Fruit fly (Drosophila melanogaster) whole organism, embryonic: Measurements from ENCODE around the gene Sil1.

Source experiments
- Ada2b ChIP-seq: fragments of 200-800 bp; sonication (Bioruptor generic); IDR thresholded peaks from 2 replicates; pipeline ENCODE4 v1.3.6; 2022; ENCODE audit warnings: missing biosample characterization, missing genetic modification characterization
- Bdp1 ChIP-seq: fragments of 200-800 bp; sonication (Bioruptor generic); optimal IDR thresholded peaks from 3 replicates; lab custom pipeline; 2016; ENCODE audit warnings: missing biosample characterization, missing genetic modification characterization
- Bgb ChIP-seq: fragments of 200-800 bp; sonication (Bioruptor generic); IDR thresholded peaks from 2 replicates; pipeline ENCODE4 v1.3.6; 2022; ENCODE audit warnings: missing biosample characterization, missing genetic modification characterization; ENCODE audit not compliant: partially characterized antibody
- BtbVII ChIP-seq: fragments of 200-800 bp; sonication (Bioruptor generic); optimal IDR thresholded peaks from 3 replicates; lab custom pipeline; 2017; ENCODE audit warnings: missing biosample characterization, mild to moderate bottlenecking, missing genetic modification characterization
- Bteb2 ChIP-seq: fragments of 200-800 bp; sonication (Bioruptor generic); optimal IDR thresholded peaks from 2 replicates; lab custom pipeline; 2016; ENCODE audit warnings: missing biosample characterization, missing genetic modification characterization
- CG10321 ChIP-seq: fragments of 200-800 bp; sonication (Bioruptor generic); IDR thresholded peaks from 2 replicates; pipeline ENCODE4 v1.3.6; 2022; ENCODE audit warnings: missing biosample characterization, missing genetic modification characterization
- CG11085 ChIP-seq: fragments of 200-800 bp; sonication (Bioruptor generic); IDR thresholded peaks from 2 replicates; pipeline ENCODE4 v1.3.6; 2022; ENCODE audit warnings: missing biosample characterization, missing genetic modification characterization
- CG12744 ChIP-seq: fragments of 200-800 bp; sonication (Bioruptor generic); optimal IDR thresholded peaks from 2 replicates; lab custom pipeline; 2016; ENCODE audit warnings: missing biosample characterization, missing genetic modification characterization
- CG13775 ChIP-seq: fragments of 200-800 bp; sonication (Bioruptor generic); optimal IDR thresholded peaks from 3 replicates; lab custom pipeline; 2017; ENCODE audit warnings: missing biosample characterization, mild to moderate bottlenecking, missing genetic modification characterization
- CG1529 ChIP-seq: fragments of 200-800 bp; sonication (Bioruptor generic); optimal IDR thresholded peaks from 3 replicates; lab custom pipeline; 2018; ENCODE audit warnings: missing biosample characterization, missing genetic modification characterization
- CG15514 ChIP-seq: fragments of 200-800 bp; sonication (Bioruptor generic); optimal IDR thresholded peaks from 3 replicates; lab custom pipeline; 2017; ENCODE audit warnings: missing biosample characterization, missing genetic modification characterization, mild to moderate bottlenecking, moderate library complexity, missing genetic modification reagents
- CG16815 ChIP-seq: fragments of 200-800 bp; sonication (Bioruptor generic); optimal IDR thresholded peaks from 3 replicates; lab custom pipeline; 2017; ENCODE audit warnings: missing biosample characterization, mild to moderate bottlenecking, missing genetic modification characterization
- CG17359 ChIP-seq: fragments of 200-800 bp; sonication (Bioruptor generic); optimal IDR thresholded peaks from 3 replicates; lab custom pipeline; 2018; ENCODE audit warnings: missing biosample characterization, mild to moderate bottlenecking, missing genetic modification characterization, moderate library complexity
- CG17612 ChIP-seq: fragments of 200-800 bp; sonication (Bioruptor generic); IDR thresholded peaks from 2 replicates; pipeline ENCODE4 v1.3.6; 2022; ENCODE audit warnings: missing biosample characterization, missing genetic modification characterization
- CG1792 ChIP-seq: fragments of 200-800 bp; sonication (Bioruptor generic); optimal IDR thresholded peaks from 2 replicates; lab custom pipeline; 2016; ENCODE audit warnings: missing biosample characterization, missing genetic modification characterization
- CG18011 ChIP-seq: fragments of 200-800 bp; sonication (Bioruptor generic); optimal IDR thresholded peaks from 2 replicates; lab custom pipeline; 2017; ENCODE audit warnings: missing biosample characterization, missing genetic modification characterization, mild to moderate bottlenecking, moderate library complexity, missing genotype
- CG18476 ChIP-seq: fragments of 200-800 bp; sonication (Bioruptor generic); optimal IDR thresholded peaks from 2 replicates; lab custom pipeline; 2016; ENCODE audit warnings: missing biosample characterization, mild to moderate bottlenecking, missing genetic modification characterization
- CG2116 ChIP-seq: fragments of 200-800 bp; sonication (Bioruptor generic); optimal IDR thresholded peaks from 3 replicates; lab custom pipeline; 2018; ENCODE audit warnings: missing biosample characterization, mild to moderate bottlenecking, missing genetic modification characterization
- CG2199 ChIP-seq: fragments of 200-800 bp; sonication (Bioruptor generic); IDR thresholded peaks from 3 replicates; pipeline ENCODE4 v1.3.6; 2022; ENCODE audit warnings: missing biosample characterization, missing genetic modification characterization
- CG2712 ChIP-seq: fragments of 200-800 bp; optimal IDR thresholded peaks from 3 replicates; lab custom pipeline; 2019; ENCODE audit warnings: missing biosample characterization, mild to moderate bottlenecking, missing genetic modification characterization, moderate library complexity
- CG3065 ChIP-seq: fragments of 200-800 bp; sonication (Bioruptor generic); optimal IDR thresholded peaks from 2 replicates; lab custom pipeline; 2016; ENCODE audit warnings: missing biosample characterization, missing genetic modification characterization
- CG3281 ChIP-seq: fragments of 200-800 bp; sonication (Bioruptor generic); optimal IDR thresholded peaks from 3 replicates; lab custom pipeline; 2017; ENCODE audit warnings: missing biosample characterization, mild to moderate bottlenecking, missing genetic modification characterization
- CG5953 ChIP-seq: fragments of 200-800 bp; sonication (Bioruptor generic); IDR thresholded peaks from 2 replicates; pipeline ENCODE4 v1.3.6; 2022; ENCODE audit warnings: missing biosample characterization, missing genetic modification characterization
- CG6654 ChIP-seq: fragments of 200-800 bp; sonication (Bioruptor generic); optimal IDR thresholded peaks from 2 replicates; lab custom pipeline; 2017; ENCODE audit warnings: missing biosample characterization, mild to moderate bottlenecking, missing genetic modification characterization
- CG6689 ChIP-seq: fragments of 200-800 bp; sonication (Bioruptor generic); IDR thresholded peaks from 2 replicates; pipeline ENCODE4 v1.3.6; 2022; ENCODE audit warnings: missing biosample characterization, missing genetic modification characterization
- CG6813 ChIP-seq: fragments of 200-800 bp; sonication (Bioruptor generic); optimal IDR thresholded peaks from 2 replicates; lab custom pipeline; 2017; ENCODE audit warnings: missing biosample characterization, missing genetic modification characterization, mild to moderate bottlenecking, moderate library complexity, missing genetic modification reagents
- CG6854 ChIP-seq: fragments of 200-800 bp; sonication (Bioruptor generic); optimal IDR thresholded peaks from 3 replicates; lab custom pipeline; 2017; ENCODE audit warnings: missing biosample characterization, mild to moderate bottlenecking, missing genetic modification characterization
- CTCF ChIP-seq: fragments of 200-800 bp; sonication (Bioruptor generic); optimal IDR thresholded peaks from 2 replicates; lab custom pipeline; 2017; ENCODE audit warnings: missing biosample characterization, mild to moderate bottlenecking, missing genetic modification characterization, moderate library complexity
- HmgD ChIP-seq: fragments of 200-800 bp; sonication (Bioruptor generic); optimal IDR thresholded peaks from 3 replicates; lab custom pipeline; 2016; ENCODE audit warnings: missing biosample characterization, missing genetic modification characterization
- MESR4 ChIP-seq: fragments of 200-800 bp; sonication (Bioruptor generic); optimal IDR thresholded peaks from 2 replicates; lab custom pipeline; 2018; ENCODE audit warnings: missing biosample characterization, mild to moderate bottlenecking, missing genetic modification characterization, moderate library complexity
- Mrtf ChIP-seq: fragments of 200-800 bp; sonication (Bioruptor generic); IDR thresholded peaks from 3 replicates; pipeline ENCODE4 v1.3.6; 2022; ENCODE audit warnings: missing biosample characterization, missing genetic modification characterization
- Ptx1 ChIP-seq: fragments of 200-800 bp; sonication (Bioruptor generic); IDR thresholded peaks from 2 replicates; pipeline ENCODE4 v1.3.6; 2022; ENCODE audit warnings: missing biosample characterization, missing genetic modification characterization
- Sry-δ ChIP-seq: fragments of 200-800 bp; sonication (Bioruptor generic); optimal IDR thresholded peaks from 2 replicates; lab custom pipeline; 2016; ENCODE audit warnings: missing biosample characterization, missing genetic modification characterization
- Taf1 ChIP-seq: fragments of 200-800 bp; sonication (Bioruptor generic); IDR thresholded peaks from 2 replicates; pipeline ENCODE4 v1.3.6; 2022; ENCODE audit warnings: missing biosample characterization, missing genetic modification characterization
- Vsx1 ChIP-seq: fragments of 200-800 bp; sonication (Bioruptor generic); optimal IDR thresholded peaks from 2 replicates; lab custom pipeline; 2017; ENCODE audit warnings: missing biosample characterization, mild to moderate bottlenecking, missing genetic modification characterization, missing genetic modification reagents
- ap ChIP-seq: fragments of 200-800 bp; sonication (Bioruptor generic); IDR thresholded peaks from 2 replicates; pipeline ENCODE4 v1.3.6; 2022; ENCODE audit warnings: missing biosample characterization, missing genetic modification characterization
- fru ChIP-seq: fragments of >200 bp; optimal IDR thresholded peaks from 2 replicates; lab custom pipeline; 2017
- gfzf ChIP-seq: fragments of 200-800 bp; sonication (Bioruptor generic); optimal IDR thresholded peaks from 2 replicates; lab custom pipeline; 2016; ENCODE audit warnings: missing biosample characterization, mild to moderate bottlenecking, missing genetic modification characterization, moderate library complexity
- jumu ChIP-seq: fragments of 200-800 bp; sonication (Bioruptor generic); optimal IDR thresholded peaks from 3 replicates; lab custom pipeline; 2016; ENCODE audit warnings: missing biosample characterization, missing genetic modification characterization
- knrl ChIP-seq: fragments of 200-800 bp; sonication (Bioruptor generic); IDR thresholded peaks from 3 replicates; pipeline ENCODE4 v1.3.6; 2022; ENCODE audit warnings: missing biosample characterization, missing genetic modification characterization; ENCODE audit not compliant: partially characterized antibody
- lilli ChIP-seq: fragments of 200-800 bp; sonication (Bioruptor generic); optimal IDR thresholded peaks from 3 replicates; lab custom pipeline; 2016; ENCODE audit warnings: missing biosample characterization, missing genetic modification characterization
- maf-S ChIP-seq: fragments of 200-800 bp; sonication (Bioruptor generic); optimal IDR thresholded peaks from 2 replicates; lab custom pipeline; 2016; ENCODE audit warnings: missing biosample characterization, missing genetic modification characterization
- mld ChIP-seq: fragments of 200-800 bp; sonication (Bioruptor generic); IDR thresholded peaks from 3 replicates; pipeline ENCODE4 v1.3.6; 2022; ENCODE audit warnings: missing biosample characterization, missing genetic modification characterization; ENCODE audit not compliant: partially characterized antibody
- org-1 ChIP-seq: fragments of 200-800 bp; sonication (Bioruptor generic); optimal IDR thresholded peaks from 2 replicates; lab custom pipeline; 2017; ENCODE audit warnings: missing biosample characterization, missing genetic modification characterization
- p53 ChIP-seq: fragments of 200-800 bp; sonication (Bioruptor generic); optimal IDR thresholded peaks from 2 replicates; lab custom pipeline; 2016; ENCODE audit warnings: missing biosample characterization, missing genetic modification characterization
- pzg ChIP-seq: fragments of 200-800 bp; sonication (Bioruptor generic); optimal IDR thresholded peaks from 3 replicates; lab custom pipeline; 2018; ENCODE audit warnings: missing biosample characterization, mild to moderate bottlenecking, missing genetic modification characterization, moderate library complexity
- slbo ChIP-seq: fragments of 200-800 bp; sonication (Bioruptor generic); IDR thresholded peaks from 2 replicates; pipeline ENCODE4 v1.3.6; 2022; ENCODE audit warnings: missing biosample characterization, missing genetic modification characterization
- so ChIP-seq: fragments of 200-800 bp; sonication (Bioruptor generic); IDR thresholded peaks from 3 replicates; pipeline ENCODE4 v1.3.6; 2022; ENCODE audit warnings: missing biosample characterization, missing genetic modification characterization
- sqz ChIP-seq: fragments of 200-800 bp; sonication (Bioruptor generic); optimal IDR thresholded peaks from 3 replicates; lab custom pipeline; 2018; ENCODE audit warnings: missing biosample characterization, mild to moderate bottlenecking, missing genetic modification characterization
- sr ChIP-seq: fragments of 200-800 bp; sonication (Bioruptor generic); IDR thresholded peaks from 3 replicates; pipeline ENCODE4 v1.3.6; 2022; ENCODE audit warnings: missing biosample characterization, missing genetic modification characterization
- stc ChIP-seq: fragments of 200-800 bp; sonication (Bioruptor generic); IDR thresholded peaks from 2 replicates; pipeline ENCODE4 v1.3.6; 2022; ENCODE audit warnings: missing biosample characterization, missing genetic modification characterization
- trh ChIP-seq: fragments of 200-800 bp; sonication (Bioruptor generic); optimal IDR thresholded peaks from 2 replicates; lab custom pipeline; 2016; ENCODE audit warnings: missing biosample characterization, missing genetic modification characterization

The Sil1 gene

DNA sequence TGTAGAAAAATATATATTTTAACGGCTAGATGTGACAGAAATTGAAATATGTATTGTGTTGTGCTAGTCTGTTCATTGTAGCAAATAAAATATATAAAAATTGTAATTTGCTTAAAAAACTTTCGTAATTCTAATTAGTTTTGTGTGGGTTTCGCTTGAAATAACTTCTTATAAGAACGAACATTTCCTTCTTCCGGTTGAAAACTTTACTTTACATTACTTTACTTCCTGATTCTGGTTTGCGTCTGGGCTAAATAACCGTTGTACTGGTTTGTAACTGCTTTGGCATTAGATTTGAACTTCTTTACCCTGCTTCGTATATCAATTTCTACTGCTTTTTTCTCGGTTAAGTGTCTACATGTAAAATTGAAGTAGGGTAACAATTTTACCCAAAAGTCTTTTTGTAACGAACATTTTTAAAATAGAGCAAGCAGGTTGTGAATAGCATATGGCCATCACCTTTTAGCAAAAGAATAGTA is 41.6 kb downstream of the Sil1 start, which contains the start of gene lobo (continued):
- TF ChIP-seq CG13775 (peak; percentile 77), CG2116 (GFP tag; lab: Kevin White, UChicago) (peak; percentile 64), so (GFP tag; lab: Robert Waterston, UW) (peak; percentile 36; the same call in 1 of the 3 replicates), Bteb2 (GFP tag; lab: Kevin White, UChicago) (peak; percentile 35), BtbVII (GFP tag; lab: Kevin White, UChicago) (no peak), pzg (GFP tag; lab: Kevin White, UChicago) (peak; percentile 28), CG18476 (no peak), CG5953 (peak; percentile 72), p53 (GFP tag; lab: Kevin White, UChicago) (peak; percentile 31), ap (GFP tag; lab: Robert Waterston, UW) (peak; percentile 22; the same call in 1 of the 2 replicates), CG6689 (GFP tag; lab: Robert Waterston, UW) (no peak), mld (GFP tag; lab: Robert Waterston, UW) (no peak), maf-S (GFP tag; lab: Kevin White, UChicago) (peak; percentile 61), MESR4 (GFP tag; lab: Kevin White, UChicago) (no peak), trh (GFP tag; lab: Kevin White, UChicago) (peak; percentile 45), CG16815 (peak; percentile 31), gfzf (peak; percentile 25), Ada2b (no peak), org-1 (GFP tag; lab: Kevin White, UChicago) (no peak), stc (GFP tag; lab: Robert Waterston, UW) (peak; percentile 69), CG6654 (GFP tag; lab: Kevin White, UChicago) (peak; percentile 8), CG15514 (GFP tag; lab: Kevin White, UChicago) (peak; percentile 43), Sry-δ (GFP tag; lab: Kevin White, UChicago) (peak; percentile 47), jumu (no peak), slbo (GFP tag; lab: Robert Waterston, UW) (peak; percentile 85), CTCF (peak; percentile 86), CG6813 (GFP tag; lab: Kevin White, UChicago) (peak; percentile 29), Mrtf (GFP tag; lab: Robert Waterston, UW) (peak; percentile 25; the same call in 1 of the 3 replicates), CG10321 (GFP tag; lab: Robert Waterston, UW) (peak; percentile 44; the same call in 1 of the 2 replicates), CG1792 (GFP tag; lab: Kevin White, UChicago) (no peak), knrl (GFP tag; lab: Robert Waterston, UW) (peak; percentile 73; the same call in 1 of the 3 replicates), Vsx1 (GFP tag; lab: Kevin White, UChicago) (peak; percentile 34), sr (peak; percentile 40; the same call in 1 of the 3 replicates), CG17359 (no peak), Bdp1 (GFP tag; lab: Kevin White, UChicago) (peak; percentile 14), CG2199 (peak; percentile 90), lilli (GFP tag; lab: Kevin White, UChicago) (peak; percentile 49), HmgD (GFP tag; lab: Kevin White, UChicago) (peak; percentile 86), Taf1 (GFP tag; lab: Robert Waterston, UW) (no peak), CG12744 (GFP tag; lab: Kevin White, UChicago) (peak; percentile 77), CG18011 (GFP tag; lab: Kevin White, UChicago) (peak; percentile 95), CG11085 (GFP tag; lab: Robert Waterston, UW) (peak; percentile 81), CG3065 (GFP tag; lab: Kevin White, UChicago) (peak; percentile 22), Bgb (GFP tag; lab: Robert Waterston, UW) (peak; percentile 64; the same call in 1 of the 2 replicates), CG3281 (GFP tag; lab: Kevin White, UChicago) (peak; percentile 26), CG17612 (GFP tag; lab: Robert Waterston, UW) (no peak), Ptx1 (GFP tag; lab: Robert Waterston, UW) (peak; percentile 42; the same call in 1 of the 2 replicates), CG2712 (tag; lab: Kevin White, UChicago) (peak; percentile 63), fru (lab: Kevin White, UChicago) (no peak), CG6854 (GFP tag; lab: Kevin White, UChicago) (peak; percentile 25), sqz (GFP tag; lab: Kevin White, UChicago) (peak; percentile 34), CG1529 (GFP tag; lab: Kevin White, UChicago) (peak; percentile 47)
